Fruit fly (Drosophila melanogaster) whole organism, wandering third instar larva: ENCODE data around the gene CG12009.
A peak's percentile ranks its signal among the peaks of the same experiment; 100 is the strongest.

Experiments
- Abd-B ChIP-seq: fragments of >200 bp; optimal IDR thresholded peaks from 2 replicates; lab custom pipeline; 2017; ENCODE audit warnings: missing biosample characterization, missing genetic modification characterization
- CG32264 ChIP-seq: fragments of 200-800 bp; sonication (Bioruptor generic); optimal IDR thresholded peaks from 2 replicates; lab custom pipeline; 2016; ENCODE audit warnings: missing biosample characterization, missing genetic modification characterization
- CrebA ChIP-seq: fragments of 200-800 bp; sonication (Bioruptor generic); optimal IDR thresholded peaks from 2 replicates; lab custom pipeline; 2016; ENCODE audit warnings: missing biosample characterization, mild to moderate bottlenecking, missing genetic modification characterization, borderline replicate concordance
- Dif ChIP-seq: fragments of 200-275, 200-300 bp; sonication (Bioruptor generic); optimal IDR thresholded peaks from 2 replicates; lab custom pipeline; 2018; ENCODE audit warnings: missing biosample characterization, missing genetic modification characterization; ENCODE audit not compliant: partially characterized antibody
- GATAd ChIP-seq: sonication (Bioruptor generic); optimal IDR thresholded peaks from 2 replicates; lab custom pipeline; 2016; ENCODE audit warnings: missing biosample characterization, missing genetic modification characterization
- HLH106 ChIP-seq: fragments of 200-800 bp; optimal IDR thresholded peaks from 3 replicates; lab custom pipeline; 2019; ENCODE audit warnings: missing biosample characterization, mild to moderate bottlenecking, missing genetic modification characterization, moderate library complexity
- Hnf4 ChIP-seq: fragments of 200-800 bp; sonication (Bioruptor generic); optimal IDR thresholded peaks from 2 replicates; lab custom pipeline; 2016; ENCODE audit warnings: missing biosample characterization, mild to moderate bottlenecking, missing genetic modification characterization
- Hr78 ChIP-seq: fragments of >200 bp; optimal IDR thresholded peaks from 2 replicates; lab custom pipeline; 2017; ENCODE audit warnings: missing biosample characterization, missing genetic modification characterization
- Hr83 ChIP-seq: fragments of 200-300 bp; sonication (Bioruptor generic); optimal IDR thresholded peaks from 2 replicates; lab custom pipeline; 2016; ENCODE audit warnings: missing biosample characterization, mild to moderate bottlenecking, missing genetic modification characterization, moderate library complexity; ENCODE audit not compliant: poor library complexity, severe bottlenecking
- Jra ChIP-seq: sonication (Bioruptor generic); optimal IDR thresholded peaks from 2 replicates; lab custom pipeline; 2016; ENCODE audit warnings: missing biosample characterization, missing genetic modification characterization
- Mio ChIP-seq: sonication (Bioruptor generic); optimal IDR thresholded peaks from 2 replicates; lab custom pipeline; 2016; ENCODE audit warnings: missing biosample characterization, missing genetic modification characterization
- Myc ChIP-seq: fragments of >200 bp; optimal IDR thresholded peaks from 2 replicates; lab custom pipeline; 2017
- N ChIP-seq: fragments of >200 bp; optimal IDR thresholded peaks from 2 replicates; lab custom pipeline; 2018; ENCODE audit warnings: missing biosample characterization, missing external identifiers, missing genetic modification characterization
- OdsH ChIP-seq: fragments of 200-800 bp; sonication (Bioruptor generic); optimal IDR thresholded peaks from 2 replicates; lab custom pipeline; 2016; ENCODE audit warnings: missing biosample characterization, mild to moderate bottlenecking, missing genetic modification characterization
- Rel ChIP-seq, 2 experiments: fragments of 200-800 bp; sonication (Bioruptor generic) in 1 of 2; optimal IDR thresholded peaks; 2 replicates in 1 of 2; 3 replicates in 1 of 2; lab custom pipeline; 2016 to 2019; ENCODE audit warnings: mild to moderate bottlenecking in 2 of 2, missing biosample characterization in 2 of 2, missing genetic modification characterization in 2 of 2, moderate library complexity in 1 of 2
- Sp1 ChIP-seq: fragments of 200-800 bp; sonication (Bioruptor generic); optimal IDR thresholded peaks from 3 replicates; lab custom pipeline; 2019; ENCODE audit warnings: missing biosample characterization, mild to moderate bottlenecking, missing genetic modification characterization, moderate library complexity
- Vsx2 ChIP-seq: fragments of 200-300, 225-300 bp; sonication (Bioruptor generic); optimal IDR thresholded peaks from 2 replicates; lab custom pipeline; 2018; ENCODE audit warnings: missing biosample characterization, missing genetic modification characterization; ENCODE audit not compliant: partially characterized antibody
- br ChIP-seq: fragments of 200-800 bp; sonication (Bioruptor generic); optimal IDR thresholded peaks from 2 replicates; lab custom pipeline; 2016; ENCODE audit warnings: missing biosample characterization, missing genetic modification characterization
- brk ChIP-seq: fragments of 200-800 bp; sonication (Bioruptor generic); optimal IDR thresholded peaks from 2 replicates; lab custom pipeline; 2016; ENCODE audit warnings: missing biosample characterization, mild to moderate bottlenecking, missing genetic modification characterization
- dmrt93B ChIP-seq: fragments of 200-800 bp; sonication (Bioruptor generic); optimal IDR thresholded peaks from 2 replicates; lab custom pipeline; 2018; ENCODE audit warnings: missing biosample characterization, mild to moderate bottlenecking, missing genetic modification characterization
- dsf ChIP-seq: sonication (Bioruptor generic); optimal IDR thresholded peaks from 2 replicates; lab custom pipeline; 2016; ENCODE audit warnings: missing biosample characterization, missing genetic modification characterization, borderline replicate concordance
- ey ChIP-seq: fragments of 200-800 bp; sonication (Bioruptor generic); optimal IDR thresholded peaks from 2 replicates; lab custom pipeline; 2016; ENCODE audit warnings: missing biosample characterization, missing genetic modification characterization
- foxo ChIP-seq, 2 experiments: fragments of 200-800 bp; sonication (Bioruptor generic); optimal IDR thresholded peaks; 2 replicates in 1 of 2; 3 replicates in 1 of 2; lab custom pipeline; 2016 to 2017; ENCODE audit warnings: missing biosample characterization in 2 of 2, missing genetic modification characterization in 2 of 2
- fru ChIP-seq: fragments of 200-800 bp; sonication (Bioruptor generic); optimal IDR thresholded peaks from 3 replicates; lab custom pipeline; 2016; ENCODE audit warnings: missing biosample characterization, mild to moderate bottlenecking, missing genetic modification characterization
- h ChIP-seq: fragments of 200-800 bp; sonication (Bioruptor generic); optimal IDR thresholded peaks from 3 replicates; lab custom pipeline; 2016; ENCODE audit warnings: missing biosample characterization, mild to moderate bottlenecking, missing genetic modification characterization
- jim ChIP-seq: fragments of 175-275, 200-325 bp; sonication (Bioruptor generic); optimal IDR thresholded peaks from 2 replicates; lab custom pipeline; 2016; ENCODE audit warnings: missing biosample characterization, mild to moderate bottlenecking, missing genetic modification characterization
- lola ChIP-seq: fragments of >200 bp; optimal IDR thresholded peaks from 2 replicates; lab custom pipeline; 2017; ENCODE audit warnings: missing biosample characterization, missing genetic modification characterization
- rgr ChIP-seq: fragments of 200-800 bp; sonication (Bioruptor generic); optimal IDR thresholded peaks from 3 replicates; lab custom pipeline; 2016; ENCODE audit warnings: missing biosample characterization, mild to moderate bottlenecking, missing genetic modification characterization
- sage ChIP-seq: fragments of 200-800 bp; sonication (Bioruptor generic); optimal IDR thresholded peaks from 2 replicates; lab custom pipeline; 2016; ENCODE audit warnings: missing biosample characterization, mild to moderate bottlenecking, missing genetic modification characterization
- sv ChIP-seq: fragments of 200-800 bp; sonication (Bioruptor generic); optimal IDR thresholded peaks from 3 replicates; lab custom pipeline; 2016; ENCODE audit warnings: missing biosample characterization, missing genetic modification characterization
- tai ChIP-seq: sonication (Bioruptor generic); optimal IDR thresholded peaks from 2 replicates; lab custom pipeline; 2016; ENCODE audit warnings: missing biosample characterization, missing genetic modification characterization
- usp ChIP-seq: fragments of >200 bp; optimal IDR thresholded peaks from 2 replicates; lab custom pipeline; 2017; ENCODE audit warnings: missing biosample characterization, missing genetic modification characterization
- woc ChIP-seq: sonication (Bioruptor generic); optimal IDR thresholded peaks from 2 replicates; lab custom pipeline; 2016; ENCODE audit warnings: missing biosample characterization, mild to moderate bottlenecking, missing genetic modification characterization

The CG12009 gene

dm6 chr3L:3268161-3268560 lies 23.1 kb upstream of the CG12009 start, which contains the start of gene CG34265:
TSS of gene CG34265 (plus strand) at chr3L:3268461.
- no peak for TF ChIP-seq fru
- TF ChIP-seq Hr83 (GFP tag; lab: Kevin White, UChicago): no peak
- no peak for TF ChIP-seq dmrt93B
- TF ChIP-seq Jra (GFP tag; lab: Kevin White, UChicago): no peak

dm6 chr3L:3270736-3271135 lies 20.5 kb upstream of the CG12009 start, which contains the start of gene CG14960:
TSS of gene CG14960 (plus strand) at chr3L:3271036.
- TF ChIP-seq Hnf4 (GFP tag; lab: Kevin White, UChicago) (no peak), N (GFP tag; lab: Kevin White, UChicago) (no peak), ey (no peak), dmrt93B (no peak), OdsH (GFP tag; lab: Kevin White, UChicago) (no peak), jim (no peak), CG32264 (GFP tag; lab: Kevin White, UChicago) (no peak), Hr78 (no peak), woc (GFP tag; lab: Kevin White, UChicago) (no peak), h (GFP tag; lab: Kevin White, UChicago) (no peak), Dif (GFP tag; lab: Kevin White, UChicago) (no peak), Jra (GFP tag; lab: Kevin White, UChicago) (no peak), Abd-B (no peak), fru (no peak), usp (GFP tag; lab: Kevin White, UChicago) (no peak), sv (GFP tag; lab: Kevin White, UChicago) (no peak)

dm6 chr3L:3274463-3275177 lies 16.6 kb upstream of the CG12009 start:
- no peak for TF ChIP-seq Rel (GFP tag; optimal IDR thresholded peaks at IDR 0.05; lab: Kevin White, UChicago)
- peak; percentile 8 for TF ChIP-seq Rel (tag; optimal IDR thresholded peaks at IDR 0.05; lab: Kevin White, UChicago)
- TF ChIP-seq CG32264 (GFP tag; lab: Kevin White, UChicago): no peak
- no peak for TF ChIP-seq CrebA (GFP tag; lab: Kevin White, UChicago)

- TF ChIP-seq dsf (no peak), Myc (lab: Kevin White, UChicago) (peak; percentile 45), Vsx2 (GFP tag; lab: Kevin White, UChicago) (peak; percentile 73), Dif (GFP tag; lab: Kevin White, UChicago) (no peak), brk (GFP tag; lab: Kevin White, UChicago) (no peak), Mio (GFP tag; lab: Kevin White, UChicago) (no peak), N (GFP tag; lab: Kevin White, UChicago) (peak; percentile 29)
Observed at dm6 chr3L:3276930-3277329, 14.3 kb upstream of the CG12009 start.

- TF ChIP-seq CG32264 (GFP tag; lab: Kevin White, UChicago) (no peak), Jra (GFP tag; lab: Kevin White, UChicago) (no peak), Dif (GFP tag; lab: Kevin White, UChicago) (no peak), Abd-B (no peak), GATAd (GFP tag; lab: Kevin White, UChicago) (no peak), Mio (GFP tag; lab: Kevin White, UChicago) (no peak), br (GFP tag; lab: Kevin White, UChicago) (no peak), Hnf4 (GFP tag; lab: Kevin White, UChicago) (no peak), Myc (lab: Kevin White, UChicago) (no peak), HLH106 (tag; lab: Kevin White, UChicago) (no peak), ey (no peak), dmrt93B (no peak), Sp1 (GFP tag; lab: Kevin White, UChicago) (no peak), Hr83 (GFP tag; lab: Kevin White, UChicago) (no peak), lola (GFP tag; lab: Kevin White, UChicago) (no peak), tai (GFP tag; lab: Kevin White, UChicago) (no peak), sage (GFP tag; lab: Kevin White, UChicago) (no peak), CrebA (GFP tag; lab: Kevin White, UChicago) (no peak), foxo (GFP tag; optimal IDR thresholded peaks at IDR 0.05; lab: Kevin White, UChicago) (no peak), rgr (GFP tag; lab: Kevin White, UChicago) (no peak)
- TF ChIP-seq, all 38 proteins: peak for 0
Observed at dm6 chr3L:3279930-3280329, 11.3 kb upstream of the CG12009 start, which contains the start of gene CG12017. TSS of gene CG12017 (plus strand) at chr3L:3280239.
